Worm (Caenorhabditis elegans) whole organism, L4 larva: ENCODE data around the gene C56G2.4.
A peak's percentile ranks its signal among the peaks of the same experiment; 100 is the strongest.

ENCODE experiments used
- T20F7.1 ChIP-seq: fragments of 200-800 bp; sonication (Bioruptor generic); optimal IDR thresholded peaks from 2 replicates; lab custom pipeline; 2018; ENCODE audit warnings: mild to moderate bottlenecking, missing genetic modification characterization, missing compliant biosample characterization
- T26A8.4 ChIP-seq: fragments of 200-800 bp; sonication (Bioruptor generic); IDR thresholded peaks from 2 replicates; pipeline ENCODE4 v1.3.6; 2022; ENCODE audit warnings: missing genetic modification characterization, missing compliant biosample characterization
- Y5F2A.4 ChIP-seq: fragments of 200-800 bp; sonication (Bioruptor generic); optimal IDR thresholded peaks from 2 replicates; lab custom pipeline; 2018; ENCODE audit warnings: mild to moderate bottlenecking, missing genetic modification characterization, missing compliant biosample characterization
- aha-1 ChIP-seq: fragments of 150-350 bp; peaks from one replicate; lab custom pipeline; 2014; ENCODE audit warnings: missing biosample characterization, missing genetic modification characterization
- aly-2 ChIP-seq: sonication (generic microtip); optimal IDR thresholded peaks from 2 replicates; lab custom pipeline; 2018; ENCODE audit warnings: missing biosample characterization, missing genetic modification characterization
- ama-1 ChIP-seq: fragments of 150-350 bp; optimal IDR thresholded peaks from 2 replicates; lab custom pipeline; 2014; ENCODE audit warnings: inconsistent platforms, mixed read lengths
- arid-1 ChIP-seq: fragments of 200-800 bp; sonication (Bioruptor generic); conservative IDR thresholded peaks from 2 replicates; pipeline ENCODE4 v1.3.6; 2022; ENCODE audit warnings: missing genetic modification reagents, missing genetic modification characterization, missing compliant biosample characterization
- ceh-20 ChIP-seq: fragments of 200-800 bp; sonication (Bioruptor generic); IDR thresholded peaks from 2 replicates; pipeline ENCODE4 v1.3.6; 2022; ENCODE audit warnings: missing genetic modification reagents, missing genetic modification characterization, missing compliant biosample characterization
- ceh-62 ChIP-seq: sonication (generic microtip); optimal IDR thresholded peaks from 2 replicates; lab custom pipeline; 2017; ENCODE audit warnings: missing biosample characterization, missing genetic modification characterization
- cey-2 ChIP-seq: sonication (generic microtip); optimal IDR thresholded peaks from 3 replicates; lab custom pipeline; 2017; ENCODE audit warnings: missing genetic modification characterization, mild to moderate bottlenecking, missing compliant biosample characterization, antibody characterized with exemption, borderline replicate concordance; ENCODE audit not compliant: insufficient read depth
- daf-16 ChIP-seq, 3 experiments: sonication (generic microtip); optimal IDR thresholded peaks; 2 replicates each; lab custom pipeline; 2016 to 2017; ENCODE audit warnings: missing genetic modification characterization in 3 of 3, missing genetic modification reagents in 3 of 3, mild to moderate bottlenecking in 2 of 3, missing compliant biosample characterization in 2 of 3, missing biosample characterization in 1 of 3, moderate library complexity in 1 of 3
- daf-19 ChIP-seq: fragments of 200-800 bp; sonication (Bioruptor generic); conservative IDR thresholded peaks from 2 replicates; pipeline ENCODE4 v1.3.6; 2022; ENCODE audit warnings: missing genetic modification characterization, missing compliant biosample characterization
- dmd-9 ChIP-seq: fragments of 200-800 bp; sonication (Bioruptor generic); IDR thresholded peaks from 2 replicates; pipeline ENCODE4 v1.3.6; 2022; ENCODE audit warnings: missing genetic modification reagents, missing genetic modification characterization, missing compliant biosample characterization
- dve-1 ChIP-seq: sonication (generic microtip); optimal IDR thresholded peaks from 2 replicates; lab custom pipeline; 2017; ENCODE audit warnings: antibody characterized with exemption, mild to moderate bottlenecking, missing genetic modification characterization, missing compliant biosample characterization; ENCODE audit not compliant: insufficient read depth
- egl-27 ChIP-seq: sonication (generic microtip); optimal IDR thresholded peaks from 3 replicates; lab custom pipeline; 2017; ENCODE audit warnings: missing biosample characterization, missing genetic modification reagents, missing genetic modification characterization
- hlh-30 ChIP-seq: sonication (generic microtip); optimal IDR thresholded peaks from 2 replicates; lab custom pipeline; 2017; ENCODE audit warnings: antibody characterized with exemption, mild to moderate bottlenecking, missing genetic modification characterization, missing compliant biosample characterization; ENCODE audit not compliant: insufficient read depth
- hmg-1.1 ChIP-seq: fragments of 200-800 bp; sonication (Bioruptor generic); IDR thresholded peaks from 2 replicates; pipeline ENCODE4 v1.3.6; 2022; ENCODE audit warnings: missing genetic modification reagents, missing genetic modification characterization, missing compliant biosample characterization
- lin-29 ChIP-seq: fragments of 200-800 bp; sonication (Bioruptor generic); IDR thresholded peaks from 2 replicates; pipeline ENCODE4 v1.3.6; 2022; ENCODE audit warnings: missing genetic modification reagents, missing genetic modification characterization, missing compliant biosample characterization
- lin-38 ChIP-seq: fragments of 200-800 bp; sonication (Bioruptor generic); IDR thresholded peaks from 2 replicates; pipeline ENCODE4 v1.3.6; 2022; ENCODE audit warnings: missing genetic modification reagents, missing genetic modification characterization, missing compliant biosample characterization
- lsy-2 ChIP-seq, 2 experiments: fragments of 150-350 bp in 1 of 2; sonication (generic microtip) in 1 of 2; optimal IDR thresholded peaks; 2 replicates each; lab custom pipeline; 2014 to 2017; ENCODE audit warnings: missing biosample characterization in 2 of 2, missing genetic modification characterization in 2 of 2
- mdl-1 ChIP-seq, 2 experiments: fragments of 150-350 bp in 1 of 2; sonication (generic microtip) in 1 of 2; optimal IDR thresholded peaks; 2 replicates each; lab custom pipeline; 2014 to 2017; ENCODE audit warnings: missing biosample characterization in 2 of 2, missing genetic modification characterization in 2 of 2
- mep-1 ChIP-seq: fragments of 150-350 bp; sonication (generic microtip); optimal IDR thresholded peaks from 3 replicates; lab custom pipeline; 2014; ENCODE audit warnings: missing biosample characterization, missing genetic modification characterization
- mes-2 ChIP-seq: sonication (generic microtip); optimal IDR thresholded peaks from 2 replicates; lab custom pipeline; 2016; ENCODE audit warnings: missing genotype, mild to moderate bottlenecking, missing genetic modification characterization, missing compliant biosample characterization; ENCODE audit not compliant: poor library complexity, severe bottlenecking
- nhr-11 ChIP-seq: fragments of 150-350 bp; optimal IDR thresholded peaks from 2 replicates; lab custom pipeline; 2014; ENCODE audit warnings: missing biosample characterization, missing genetic modification characterization
- nhr-111 ChIP-seq: fragments of 200-800 bp; sonication (Bioruptor generic); optimal IDR thresholded peaks from 2 replicates; lab custom pipeline; 2018; ENCODE audit warnings: mild to moderate bottlenecking, missing genetic modification characterization, missing compliant biosample characterization
- nhr-237 ChIP-seq: sonication (generic microtip); optimal IDR thresholded peaks from 2 replicates; lab custom pipeline; 2017; ENCODE audit warnings: missing biosample characterization, missing genetic modification characterization
- nhr-42 ChIP-seq: fragments of 200-800 bp; sonication (Bioruptor generic); IDR thresholded peaks from 2 replicates; pipeline ENCODE4 v1.3.6; 2022; ENCODE audit warnings: missing genetic modification characterization, missing compliant biosample characterization
- nhr-48 ChIP-seq: sonication (generic microtip); optimal IDR thresholded peaks from 2 replicates; lab custom pipeline; 2016; ENCODE audit warnings: mild to moderate bottlenecking, missing genetic modification characterization, missing compliant biosample characterization
- nhr-76 ChIP-seq: fragments of 150-350 bp; optimal IDR thresholded peaks from 2 replicates; lab custom pipeline; 2014; ENCODE audit warnings: missing biosample characterization, missing genetic modification characterization
- rbr-2 ChIP-seq: sonication (generic microtip); optimal IDR thresholded peaks from 2 replicates; lab custom pipeline; 2016; ENCODE audit warnings: missing genotype, missing genetic modification characterization, missing compliant biosample characterization
- set-16 ChIP-seq: fragments of 200-800 bp; sonication (Bioruptor generic); IDR thresholded peaks from 2 replicates; pipeline ENCODE4 v1.3.6; 2022; ENCODE audit warnings: missing genetic modification reagents, missing genetic modification characterization, missing compliant biosample characterization
- skn-1 ChIP-seq: fragments of 150-350 bp; optimal IDR thresholded peaks from 2 replicates; lab custom pipeline; 2014; ENCODE audit warnings: missing biosample characterization, missing genetic modification characterization
- spr-1 ChIP-seq: sonication (generic microtip); optimal IDR thresholded peaks from 2 replicates; lab custom pipeline; 2016; ENCODE audit warnings: mild to moderate bottlenecking, missing genetic modification characterization, missing compliant biosample characterization
- tra-1 ChIP-seq: fragments of 200-800 bp; sonication (Bioruptor generic); IDR thresholded peaks from 2 replicates; pipeline ENCODE4 v1.3.6; 2022; ENCODE audit warnings: missing genetic modification reagents, missing genetic modification characterization, missing compliant biosample characterization
- unc-62 ChIP-seq, 3 experiments: fragments of 150-350 bp in 1 of 3; sonication (generic microtip); optimal IDR thresholded peaks in 2 of 3; peaks in 1 of 3; 1 replicate in 1 of 3; 2 replicates in 2 of 3; lab custom pipeline; 2014 to 2017; ENCODE audit warnings: missing biosample characterization in 3 of 3, missing genetic modification characterization in 3 of 3, missing genetic modification reagents in 3 of 3, missing genotype in 1 of 3
- zag-1 ChIP-seq: fragments of 150-350 bp; optimal IDR thresholded peaks from 2 replicates; lab custom pipeline; 2014; ENCODE audit warnings: missing biosample characterization, missing genetic modification characterization
- zfp-2 ChIP-seq: sonication (generic microtip); optimal IDR thresholded peaks from 2 replicates; lab custom pipeline; 2016; ENCODE audit warnings: mild to moderate bottlenecking, missing genetic modification characterization, missing compliant biosample characterization

C56G2.4 gene

ce11 chrIII:6374947-6375415, 43.4 kb downstream of the C56G2.4 start, which contains the start of the genes rps-13 and nfx-1 (continued):
- TF ChIP-seq mes-2 (tag; lab: Kevin White, UChicago) (peak; percentile 82), cey-2 (no peak), nhr-111 (GFP tag; lab: Kevin White, UChicago) (no peak), zag-1 (tag; lab: Kevin White, UChicago) (no peak), daf-19 (GFP tag; lab: Robert Waterston, UW) (no peak), mep-1 (peak; percentile 85), set-16 (GFP tag; lab: Robert Waterston, UW) (no peak), lin-29 (GFP tag; lab: Robert Waterston, UW) (no peak), lin-38 (peak; percentile 57), ceh-20 (GFP tag; lab: Robert Waterston, UW) (no peak), ceh-62 (tag; lab: Kevin White, UChicago) (no peak), nhr-76 (tag; lab: Kevin White, UChicago) (no peak), rbr-2 (peak; percentile 61), spr-1 (tag; lab: Kevin White, UChicago) (no peak), dmd-9 (no peak), skn-1 (tag; lab: Kevin White, UChicago) (no peak), aly-2 (tag; lab: Kevin White, UChicago) (no peak), Y5F2A.4 (GFP tag; lab: Kevin White, UChicago) (no peak), T20F7.1 (GFP tag; lab: Kevin White, UChicago) (no peak), egl-27 (tag; lab: Kevin White, UChicago) (no peak), mdl-1 (tag; optimal IDR thresholded peaks at IDR 0.05; lab: Kevin White, UChicago) (peak in 1 of 2 experiments; percentile 48)
- TF ChIP-seq, all 104 proteins: peak for 35

- TF ChIP-seq mes-2 (tag; lab: Kevin White, UChicago) (peak; percentile 72), daf-19 (GFP tag; lab: Robert Waterston, UW) (0 out of 2 replicates have a peak, but pooled peaks have one; percentile 23), lsy-2 (tag; optimal IDR thresholded peaks at IDR 0.05; lab: Kevin White, UChicago) (peak in 1 of 2 experiments; percentile 72), dve-1 (peak; percentile 4), T26A8.4 (GFP tag; lab: Robert Waterston, UW) (0 out of 2 replicates have a peak, but pooled peaks have one; percentile 31), mdl-1 (tag; optimal IDR thresholded peaks at IDR 0.05; lab: Kevin White, UChicago) (peak in 1 of 2 experiments; percentile 26), unc-62 (GFP tag; optimal IDR thresholded peaks at IDR 0.05 in 1 of 2; lab: Kevin White, UChicago) (peak in 1 of 2 experiments; percentile 71), unc-62 (tag; optimal IDR thresholded peaks at IDR 0.05; lab: Kevin White, UChicago) (no peak), ama-1 (lab: Kevin White, UChicago) (peak; percentile 32), arid-1 (GFP tag; lab: Robert Waterston, UW) (0 out of 2 replicates have a peak, but pooled peaks have one; percentile 33), nhr-48 (peak; percentile 3), hmg-1.1 (peak; percentile 54), nhr-11 (tag; lab: Kevin White, UChicago) (no peak), zfp-2 (tag; lab: Kevin White, UChicago) (no peak), ceh-62 (tag; lab: Kevin White, UChicago) (no peak), tra-1 (no peak), nhr-42 (GFP tag; lab: Robert Waterston, UW) (no peak), nhr-237 (tag; lab: Kevin White, UChicago) (no peak), lin-38 (peak; percentile 66), daf-16 (GFP tag; optimal IDR thresholded peaks at IDR 0.05; lab: Kevin White, UChicago) (no peak), daf-16 (tag; optimal IDR thresholded peaks at IDR 0.05; lab: Kevin White, UChicago) (peak; percentile 15), mep-1 (peak; percentile 22), aha-1 (peak; percentile 1), hlh-30 (tag; lab: Kevin White, UChicago) (peak; percentile 75)
Measured at ce11 chrIII:6379129-6379528, 47.6 kb downstream of the C56G2.4 start, which contains the start of gene C16A3.6. TSS of gene C16A3.6 (plus strand) at chrIII:6379212.
